Worm (Caenorhabditis elegans) whole organism, mixed stage, embryonic: ENCODE measurements around the gene dnj-25.
A peak's percentile ranks its signal among the peaks of the same experiment; 100 is the strongest.

Experiments used
- blmp-1 ChIP-seq: fragments of 150-350 bp; optimal IDR thresholded peaks from 2 replicates; lab custom pipeline; 2014; ENCODE audit warnings: missing biosample characterization, missing genetic modification characterization
- ces-1 ChIP-seq: fragments of 150-350 bp; optimal IDR thresholded peaks from 2 replicates; lab custom pipeline; 2014; ENCODE audit warnings: missing biosample characterization, missing genetic modification reagents, missing genetic modification characterization
- elt-3 ChIP-seq: fragments of 150-350 bp; optimal IDR thresholded peaks from 2 replicates; lab custom pipeline; 2014; ENCODE audit warnings: missing biosample characterization, missing genetic modification characterization
- lsy-2 ChIP-seq: fragments of 150-350 bp; optimal IDR thresholded peaks from 2 replicates; lab custom pipeline; 2014; ENCODE audit warnings: missing biosample characterization, missing genetic modification characterization
- mep-1 ChIP-seq: fragments of 150-350 bp; optimal IDR thresholded peaks from 2 replicates; lab custom pipeline; 2017; ENCODE audit warnings: missing biosample characterization, missing genetic modification reagents, missing genetic modification characterization, inconsistent platforms
- nhr-12 ChIP-seq: fragments of 150-350 bp; optimal IDR thresholded peaks from 2 replicates; lab custom pipeline; 2014; ENCODE audit warnings: missing biosample characterization, missing genetic modification characterization
- nhr-237 ChIP-seq: fragments of 150-350 bp; optimal IDR thresholded peaks from 2 replicates; lab custom pipeline; 2014; ENCODE audit warnings: missing biosample characterization, missing genetic modification characterization
- nhr-76 ChIP-seq: sonication (generic microtip); optimal IDR thresholded peaks from 2 replicates; lab custom pipeline; 2017; ENCODE audit warnings: missing biosample characterization, missing genetic modification characterization
- pha-4 ChIP-seq: fragments of 150-350 bp; optimal IDR thresholded peaks from 2 replicates; lab custom pipeline; 2018; ENCODE audit warnings: missing biosample characterization, missing genetic modification reagents, missing genetic modification characterization
- tbx-8 ChIP-seq: fragments of 200-800 bp; sonication (Bioruptor generic); optimal IDR thresholded peaks from 2 replicates; lab custom pipeline; 2018; ENCODE audit warnings: mild to moderate bottlenecking, missing genetic modification characterization, moderate library complexity, missing compliant biosample characterization
- unc-39 ChIP-seq: fragments of 150-350 bp; optimal IDR thresholded peaks from 2 replicates; lab custom pipeline; 2014; ENCODE audit warnings: missing biosample characterization, missing genetic modification characterization
- unc-62 ChIP-seq: fragments of 150-350 bp; optimal IDR thresholded peaks from 2 replicates; lab custom pipeline; 2014; ENCODE audit warnings: missing biosample characterization, missing genetic modification reagents, missing genetic modification characterization
- ztf-11 ChIP-seq: fragments of 150-350 bp; optimal IDR thresholded peaks from 2 replicates; lab custom pipeline; 2014; ENCODE audit warnings: missing biosample characterization, missing genetic modification characterization

DNA sequence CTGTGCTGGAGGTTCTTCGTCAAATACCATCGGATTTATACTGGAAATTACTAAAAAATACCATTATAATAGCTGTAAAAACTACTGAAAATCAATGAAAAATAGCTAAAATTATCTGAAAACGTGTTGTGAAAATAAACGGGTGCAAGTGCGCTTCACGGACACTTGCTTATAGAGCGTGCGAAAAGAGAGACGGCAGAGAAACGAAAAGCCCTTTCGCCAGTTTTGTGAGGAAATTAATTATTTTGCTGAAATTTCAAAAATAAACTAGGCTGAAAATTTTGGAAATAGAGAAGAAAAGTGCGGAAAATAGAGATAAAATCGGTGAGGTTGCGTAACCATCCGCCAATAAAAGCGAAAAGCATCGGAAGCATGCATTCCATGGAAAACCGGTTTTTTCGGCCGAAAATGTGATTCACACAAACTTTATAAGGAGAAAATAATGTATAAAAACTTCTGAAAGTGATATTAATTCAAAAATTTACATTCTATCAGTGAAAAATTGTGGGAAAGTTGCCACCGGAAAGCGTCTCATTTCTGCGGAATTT, at the start of gene dnj-25:
- no peak for TF ChIP-seq tbx-8 (GFP tag; lab: Kevin White, UChicago)
- no peak for TF ChIP-seq unc-62 (GFP tag; lab: Kevin White, UChicago)
- no peak for TF ChIP-seq elt-3
- TF ChIP-seq unc-39 (tag; lab: Kevin White, UChicago) = no peak
- no peak for TF ChIP-seq nhr-76 (tag; lab: Kevin White, UChicago)
- no peak for TF ChIP-seq ztf-11
- no peak for TF ChIP-seq blmp-1 (tag; lab: Kevin White, UChicago)
- no peak for TF ChIP-seq pha-4
- TF ChIP-seq nhr-237 (tag; lab: Kevin White, UChicago) = no peak
- TF ChIP-seq nhr-12 (tag; lab: Kevin White, UChicago) = no peak
- TF ChIP-seq ces-1 = no peak
- TF ChIP-seq lsy-2 (tag; lab: Kevin White, UChicago) = no peak
- TF ChIP-seq mep-1 (tag; lab: Kevin White, UChicago) = peak; percentile 29
